Worm (Caenorhabditis elegans) whole organism, late embryonic: Measurements from ENCODE around the gene srv-15.

Experiments
- ama-1 ChIP-seq: fragments of 150-350 bp; optimal IDR thresholded peaks from 2 replicates; lab custom pipeline; 2014
- ceh-18 ChIP-seq: sonication (generic microtip); optimal IDR thresholded peaks from 2 replicates; lab custom pipeline; 2016; ENCODE audit warnings: missing genetic modification characterization, missing compliant biosample characterization
- ceh-6 ChIP-seq: fragments of 200-800 bp; sonication (Bioruptor generic); optimal IDR thresholded peaks from 2 replicates; lab custom pipeline; 2018; ENCODE audit warnings: mild to moderate bottlenecking, missing genetic modification characterization, missing compliant biosample characterization
- hlh-15 ChIP-seq: sonication (generic microtip); optimal IDR thresholded peaks from 2 replicates; lab custom pipeline; 2016; ENCODE audit warnings: missing genetic modification characterization, missing compliant biosample characterization
- pag-3 ChIP-seq: sonication (generic microtip); optimal IDR thresholded peaks from 2 replicates; lab custom pipeline; 2016; ENCODE audit warnings: missing compliant biosample characterization, missing genetic modification characterization, borderline replicate concordance
- rnt-1 ChIP-seq: sonication (generic microtip); optimal IDR thresholded peaks from 2 replicates; lab custom pipeline; 2016; ENCODE audit warnings: missing genetic modification characterization, missing compliant biosample characterization
- tbx-2 ChIP-seq: sonication (generic microtip); optimal IDR thresholded peaks from 2 replicates; lab custom pipeline; 2016; ENCODE audit warnings: missing genetic modification characterization, missing compliant biosample characterization
- unc-55 ChIP-seq: sonication (generic microtip); optimal IDR thresholded peaks from 2 replicates; lab custom pipeline; 2017; ENCODE audit warnings: missing biosample characterization, missing genetic modification reagents, missing genetic modification characterization

DNA sequence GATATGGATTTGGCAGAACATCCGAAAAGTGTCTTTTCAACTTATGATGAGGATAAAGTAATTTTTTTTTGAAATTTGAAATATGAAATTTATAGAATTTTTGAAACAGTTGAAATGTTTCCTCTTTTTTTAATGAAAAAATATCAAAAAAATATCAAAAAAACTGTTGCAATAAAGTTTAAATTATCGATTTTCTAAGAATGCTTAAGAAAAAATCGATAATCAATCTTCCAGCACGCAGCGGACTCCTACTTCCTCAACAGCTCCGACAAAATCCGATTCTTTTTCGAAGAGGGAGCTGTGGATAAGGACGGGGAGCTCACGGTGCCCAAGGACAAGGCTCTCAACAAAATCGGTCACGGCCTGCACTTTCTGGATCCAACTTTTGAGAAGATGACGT lies 24.3 kb downstream of the srv-15 start:
- no peak for TF ChIP-seq tbx-2 (tag; lab: Kevin White, UChicago)
- TF ChIP-seq ceh-6: no peak
- TF ChIP-seq rnt-1 (tag; lab: Kevin White, UChicago): no peak
- no peak for TF ChIP-seq ama-1 (lab: Kevin White, UChicago)
- TF ChIP-seq unc-55 (GFP tag; lab: Kevin White, UChicago): no peak
- no peak for TF ChIP-seq hlh-15 (tag; lab: Kevin White, UChicago)
- TF ChIP-seq pag-3 (tag; lab: Kevin White, UChicago): no peak
- no peak for TF ChIP-seq ceh-18 (tag; lab: Kevin White, UChicago)
